Fruit fly (Drosophila melanogaster) whole organism, embryonic: ENCODE data around the gene Taf10.

ENCODE experiments used
- Adf1 ChIP-seq: fragments of 200-800 bp; sonication (Bioruptor generic); IDR thresholded peaks from 2 replicates; pipeline ENCODE4 v1.3.6; 2022; ENCODE audit warnings: missing biosample characterization, missing genetic modification characterization
- BEAF-32 ChIP-seq: fragments of 200-800 bp; sonication (Bioruptor generic); optimal IDR thresholded peaks from 3 replicates; lab custom pipeline; 2017; ENCODE audit warnings: missing biosample characterization, missing genetic modification characterization, mild to moderate bottlenecking, moderate library complexity, missing genetic modification reagents
- CG10366 ChIP-seq: fragments of 200-800 bp; sonication (Bioruptor generic); IDR thresholded peaks from 2 replicates; pipeline ENCODE4 v1.3.6; 2022; ENCODE audit warnings: missing biosample characterization, missing genetic modification characterization
- CG11247 ChIP-seq: fragments of 200-800 bp; sonication (Bioruptor generic); IDR thresholded peaks from 2 replicates; pipeline ENCODE4 v1.3.6; 2022; ENCODE audit warnings: missing biosample characterization, missing genetic modification characterization
- CG11695 ChIP-seq: fragments of 200-800 bp; sonication (Bioruptor generic); IDR thresholded peaks from 3 replicates; pipeline ENCODE4 v1.3.6; 2022; ENCODE audit warnings: missing biosample characterization, missing genetic modification characterization
- CG12219 ChIP-seq: fragments of 200-800 bp; sonication (Bioruptor generic); optimal IDR thresholded peaks from 3 replicates; lab custom pipeline; 2018; ENCODE audit warnings: missing biosample characterization, mild to moderate bottlenecking, missing genetic modification characterization
- CG13296 ChIP-seq: fragments of 200-800 bp; sonication (Bioruptor generic); optimal IDR thresholded peaks from 3 replicates; lab custom pipeline; 2018; ENCODE audit warnings: missing biosample characterization, mild to moderate bottlenecking, missing genetic modification characterization
- CG13424 ChIP-seq: fragments of 200-800 bp; sonication (Bioruptor generic); optimal IDR thresholded peaks from 2 replicates; lab custom pipeline; 2019; ENCODE audit warnings: missing biosample characterization, mild to moderate bottlenecking, missing genetic modification characterization, moderate library complexity
- CG17612 ChIP-seq: fragments of 200-800 bp; sonication (Bioruptor generic); IDR thresholded peaks from 2 replicates; pipeline ENCODE4 v1.3.6; 2022; ENCODE audit warnings: missing biosample characterization, missing genetic modification characterization
- CG1792 ChIP-seq: fragments of 200-800 bp; sonication (Bioruptor generic); optimal IDR thresholded peaks from 2 replicates; lab custom pipeline; 2016; ENCODE audit warnings: missing biosample characterization, missing genetic modification characterization
- CG2120 ChIP-seq: fragments of 200-800 bp; sonication (Bioruptor generic); optimal IDR thresholded peaks from 3 replicates; lab custom pipeline; 2016; ENCODE audit warnings: missing biosample characterization, missing genetic modification characterization
- CG3407 ChIP-seq: fragments of 200-800 bp; sonication (Bioruptor generic); optimal IDR thresholded peaks from 2 replicates; lab custom pipeline; 2018; ENCODE audit warnings: missing biosample characterization, mild to moderate bottlenecking, missing genetic modification characterization
- CG4282 ChIP-seq: fragments of 200-800 bp; sonication (Bioruptor generic); optimal IDR thresholded peaks from 2 replicates; lab custom pipeline; 2016; ENCODE audit warnings: missing biosample characterization, missing genetic modification characterization
- CG4328 ChIP-seq: fragments of 200-800 bp; sonication (Bioruptor generic); optimal IDR thresholded peaks from 3 replicates; lab custom pipeline; 2017; ENCODE audit warnings: missing biosample characterization, missing genetic modification reagents, missing genetic modification characterization
- CG4424 ChIP-seq: fragments of 200-800 bp; sonication (Bioruptor generic); optimal IDR thresholded peaks from 3 replicates; lab custom pipeline; 2016; ENCODE audit warnings: missing biosample characterization, missing genetic modification characterization
- CG4730 ChIP-seq: fragments of 200-800 bp; sonication (Bioruptor generic); IDR thresholded peaks from 2 replicates; pipeline ENCODE4 v1.3.6; 2022; ENCODE audit warnings: missing biosample characterization, missing genetic modification characterization
- CG7357 ChIP-seq: fragments of 200-800 bp; sonication (Bioruptor generic); IDR thresholded peaks from 3 replicates; pipeline ENCODE4 v1.3.6; 2022; ENCODE audit warnings: missing biosample characterization, missing genetic modification characterization
- CG8290 ChIP-seq, 3 experiments: fragments of 200-800 bp; sonication (Bioruptor generic); optimal IDR thresholded peaks; 2 replicates each; lab custom pipeline; 2016 to 2019; ENCODE audit warnings: missing biosample characterization in 3 of 3, missing genetic modification characterization in 3 of 3, mild to moderate bottlenecking in 2 of 3, moderate library complexity in 1 of 3
- CG9797 ChIP-seq: fragments of 200-800 bp; sonication (Bioruptor generic); optimal IDR thresholded peaks from 3 replicates; lab custom pipeline; 2018; ENCODE audit warnings: missing biosample characterization, mild to moderate bottlenecking, missing genetic modification characterization
- CkIIα-i1 ChIP-seq: fragments of 200-800 bp; sonication (Bioruptor generic); IDR thresholded peaks from 2 replicates; pipeline ENCODE4 v1.3.6; 2022; ENCODE audit warnings: missing biosample characterization, missing genetic modification characterization
- D19A ChIP-seq: fragments of 200-800 bp; optimal IDR thresholded peaks from 3 replicates; lab custom pipeline; 2019; ENCODE audit warnings: missing biosample characterization, mild to moderate bottlenecking, missing genetic modification characterization, moderate library complexity
- Dref ChIP-seq: fragments of 200-800 bp; sonication (Bioruptor generic); IDR thresholded peaks from 2 replicates; pipeline ENCODE4 v1.3.6; 2022; ENCODE audit warnings: missing biosample characterization, missing genetic modification characterization
- HHEX ChIP-seq: fragments of 200-800 bp; sonication (Bioruptor generic); optimal IDR thresholded peaks from 3 replicates; lab custom pipeline; 2017; ENCODE audit warnings: missing biosample characterization, mild to moderate bottlenecking, missing genetic modification characterization, missing genetic modification reagents
- Hr3 ChIP-seq: fragments of 200-800 bp; sonication (Bioruptor generic); optimal IDR thresholded peaks from 3 replicates; lab custom pipeline; 2016; ENCODE audit warnings: missing biosample characterization, missing genetic modification characterization
- Lhr ChIP-seq: fragments of 200-800 bp; sonication (Bioruptor generic); optimal IDR thresholded peaks from 3 replicates; lab custom pipeline; 2017; ENCODE audit warnings: mild to moderate bottlenecking, missing biosample characterization, missing genetic modification reagents, missing genetic modification characterization
- Lpt ChIP-seq: fragments of >200 bp; optimal IDR thresholded peaks from 2 replicates; lab custom pipeline; 2018; ENCODE audit warnings: missing biosample characterization, missing genetic modification characterization
- Meics ChIP-seq: fragments of 200-800 bp; sonication (Bioruptor generic); optimal IDR thresholded peaks from 2 replicates; lab custom pipeline; 2017; ENCODE audit warnings: missing biosample characterization, mild to moderate bottlenecking, missing genetic modification characterization
- Nf-YC ChIP-seq: fragments of 200-800 bp; optimal IDR thresholded peaks from 3 replicates; lab custom pipeline; 2019; ENCODE audit warnings: missing biosample characterization, mild to moderate bottlenecking, missing genetic modification characterization, moderate library complexity
- Oaz ChIP-seq: fragments of 200-800 bp; sonication (Bioruptor generic); IDR thresholded peaks from 2 replicates; pipeline ENCODE4 v1.3.6; 2022; ENCODE audit warnings: missing biosample characterization, missing genetic modification characterization
- Poxn ChIP-seq: fragments of 200-800 bp; sonication (Bioruptor generic); IDR thresholded peaks from 2 replicates; pipeline ENCODE4 v1.3.6; 2022; ENCODE audit warnings: missing biosample characterization, missing genetic modification characterization
- abd-A ChIP-seq: fragments of 200-800 bp; sonication (Bioruptor generic); optimal IDR thresholded peaks from 3 replicates; lab custom pipeline; 2019; ENCODE audit warnings: missing biosample characterization, mild to moderate bottlenecking, missing genetic modification characterization, moderate library complexity
- ap ChIP-seq: fragments of 200-800 bp; sonication (Bioruptor generic); IDR thresholded peaks from 2 replicates; pipeline ENCODE4 v1.3.6; 2022; ENCODE audit warnings: missing biosample characterization, missing genetic modification characterization
- bbx ChIP-seq: fragments of 200-800 bp; sonication (Bioruptor generic); IDR thresholded peaks from 2 replicates; pipeline ENCODE4 v1.3.6; 2022; ENCODE audit warnings: missing biosample characterization, missing genetic modification characterization; ENCODE audit not compliant: partially characterized antibody
- dan ChIP-seq: fragments of 200-800 bp; sonication (Bioruptor generic); IDR thresholded peaks from 2 replicates; pipeline ENCODE4 v1.3.6; 2022; ENCODE audit warnings: missing biosample characterization, missing genetic modification characterization
- ham ChIP-seq: fragments of 200-800 bp; sonication (Bioruptor generic); IDR thresholded peaks from 2 replicates; pipeline ENCODE4 v1.3.6; 2022; ENCODE audit warnings: missing biosample characterization, missing genetic modification characterization
- hb ChIP-seq: fragments of 200-800 bp; sonication (Bioruptor generic); IDR thresholded peaks from 3 replicates; pipeline ENCODE4 v1.3.6; 2022; ENCODE audit warnings: missing biosample characterization, missing genetic modification characterization; ENCODE audit not compliant: partially characterized antibody
- jigr1 ChIP-seq: fragments of 200-800 bp; sonication (Bioruptor generic); IDR thresholded peaks from 3 replicates; pipeline ENCODE4 v1.3.6; 2022; ENCODE audit warnings: missing biosample characterization, missing genetic modification characterization
- klu ChIP-seq: fragments of 200-800 bp; sonication (Bioruptor generic); IDR thresholded peaks from 2 replicates; pipeline ENCODE4 v1.3.6; 2022; ENCODE audit warnings: missing biosample characterization, missing genetic modification characterization
- lab ChIP-seq: fragments of 200-800 bp; sonication (Bioruptor generic); optimal IDR thresholded peaks from 3 replicates; lab custom pipeline; 2017; ENCODE audit warnings: missing biosample characterization, missing genetic modification characterization, mild to moderate bottlenecking, moderate library complexity, missing genetic modification reagents
- lmd ChIP-seq: fragments of 200-800 bp; sonication (Bioruptor generic); IDR thresholded peaks from 2 replicates; pipeline ENCODE4 v1.3.6; 2022; ENCODE audit warnings: missing biosample characterization, missing genetic modification characterization
- lov ChIP-seq, 2 experiments: fragments of 200-800 bp in 1 of 2; fragments of >200 bp in 1 of 2; sonication (Bioruptor generic) in 1 of 2; IDR thresholded peaks in 1 of 2; optimal IDR thresholded peaks in 1 of 2; 2 replicates in 1 of 2; 3 replicates in 1 of 2; pipeline versions ENCODE4 v1.3.6 to Lab custom; 2017 to 2022; ENCODE audit warnings: missing biosample characterization in 1 of 2, missing genetic modification characterization in 1 of 2
- mirr ChIP-seq: fragments of 200-800 bp; sonication (Bioruptor generic); optimal IDR thresholded peaks from 3 replicates; lab custom pipeline; 2018; ENCODE audit warnings: missing biosample characterization, mild to moderate bottlenecking, missing genetic modification characterization
- pfk ChIP-seq: fragments of 200-800 bp; sonication (Bioruptor generic); optimal IDR thresholded peaks from 2 replicates; lab custom pipeline; 2018; ENCODE audit warnings: missing biosample characterization, mild to moderate bottlenecking, missing genetic modification characterization, moderate library complexity
- ro ChIP-seq: fragments of 200-800 bp; sonication (Bioruptor generic); IDR thresholded peaks from 2 replicates; pipeline ENCODE4 v1.3.6; 2022; ENCODE audit warnings: missing biosample characterization, missing genetic modification characterization
- sens ChIP-seq: fragments of 200-800 bp; sonication (Bioruptor generic); peaks from one replicate; lab custom pipeline; 2016; ENCODE audit warnings: missing biosample characterization, missing genetic modification characterization
- sima ChIP-seq: fragments of 200-800 bp; sonication (Bioruptor generic); optimal IDR thresholded peaks from 2 replicates; lab custom pipeline; 2016; ENCODE audit warnings: missing biosample characterization, missing genetic modification characterization
- sisA ChIP-seq: fragments of 200-800 bp; sonication (Bioruptor generic); IDR thresholded peaks from 2 replicates; pipeline ENCODE4 v1.3.6; 2022; ENCODE audit warnings: missing biosample characterization, missing genetic modification characterization
- slbo ChIP-seq: fragments of 200-800 bp; sonication (Bioruptor generic); IDR thresholded peaks from 2 replicates; pipeline ENCODE4 v1.3.6; 2022; ENCODE audit warnings: missing biosample characterization, missing genetic modification characterization
- slp2 ChIP-seq: fragments of 200-800 bp; sonication (Bioruptor generic); optimal IDR thresholded peaks from 2 replicates; lab custom pipeline; 2016; ENCODE audit warnings: missing biosample characterization, missing genetic modification characterization
- toy ChIP-seq: fragments of 200-800 bp; sonication (Bioruptor generic); IDR thresholded peaks from 2 replicates; pipeline ENCODE4 v1.3.6; 2022; ENCODE audit warnings: missing biosample characterization, missing genetic modification characterization
- trem ChIP-seq: fragments of 200-800 bp; optimal IDR thresholded peaks from 3 replicates; lab custom pipeline; 2019; ENCODE audit warnings: missing biosample characterization, mild to moderate bottlenecking, missing genetic modification characterization, moderate library complexity
- zf30C ChIP-seq: fragments of 200-800 bp; sonication (Bioruptor generic); optimal IDR thresholded peaks from 3 replicates; lab custom pipeline; 2018; ENCODE audit warnings: missing biosample characterization, mild to moderate bottlenecking, missing genetic modification characterization

Taf10 gene

dm6 chr2L:2734946-2735345 is 32.7 kb upstream of the Taf10 start (continued):
- no peak for TF ChIP-seq CG8290 (GFP tag; optimal IDR thresholded peaks at IDR 0.05; lab: Kevin White, UChicago)
- TF ChIP-seq CG8290 (tag; optimal IDR thresholded peaks at IDR 0.05; lab: Kevin White, UChicago) = no peak
- TF ChIP-seq CG13424 = no peak
- TF ChIP-seq dan (GFP tag; lab: Robert Waterston, UW) = no peak
- no peak for TF ChIP-seq zf30C (GFP tag; lab: Kevin White, UChicago)
- no peak for TF ChIP-seq sima (GFP tag; lab: Kevin White, UChicago)
- TF ChIP-seq lmd (GFP tag; lab: Robert Waterston, UW) = no peak
- no peak for TF ChIP-seq Dref
- TF ChIP-seq toy (GFP tag; lab: Robert Waterston, UW) = no peak
- no peak for TF ChIP-seq CG11695 (GFP tag; lab: Robert Waterston, UW)
- TF ChIP-seq trem (tag; lab: Kevin White, UChicago) = no peak
- no peak for TF ChIP-seq CG13296 (GFP tag; lab: Kevin White, UChicago)
- no peak for TF ChIP-seq lov (optimal IDR thresholded peaks at IDR 0.05; lab: Kevin White, UChicago)
- no peak for TF ChIP-seq lov (GFP tag; IDR thresholded peaks at IDR 0.05; lab: Robert Waterston, UW)
- no peak for TF ChIP-seq slp2 (GFP tag; lab: Kevin White, UChicago)
- no peak for TF ChIP-seq pfk (GFP tag; lab: Kevin White, UChicago)
- no peak for TF ChIP-seq CG9797 (GFP tag; lab: Kevin White, UChicago)
- no peak for TF ChIP-seq CG10366 (GFP tag; lab: Robert Waterston, UW)
- TF ChIP-seq CkIIα-i1 (GFP tag; lab: Robert Waterston, UW) = no peak
- TF ChIP-seq Adf1 (GFP tag; lab: Robert Waterston, UW) = no peak
- TF ChIP-seq lab (GFP tag; lab: Kevin White, UChicago) = no peak
- TF ChIP-seq Lpt (GFP tag; lab: Kevin White, UChicago) = no peak
- TF ChIP-seq CG17612 (GFP tag; lab: Robert Waterston, UW) = no peak
- no peak for TF ChIP-seq HHEX (GFP tag; lab: Kevin White, UChicago)
- peak; percentile 63 for TF ChIP-seq CG2120
- no peak for TF ChIP-seq Poxn
- TF ChIP-seq CG4730 (GFP tag; lab: Robert Waterston, UW) = no peak
- 0 out of 3 replicates have a peak, but pooled peaks have one; percentile 27 for TF ChIP-seq CG7357 (GFP tag; lab: Robert Waterston, UW)
- TF ChIP-seq D19A (tag; lab: Kevin White, UChicago) = no peak
- TF ChIP-seq slbo = peak; percentile 32; the same call in 1 of the 2 replicates
- TF ChIP-seq mirr (GFP tag; lab: Kevin White, UChicago) = no peak
- TF ChIP-seq BEAF-32 (GFP tag; lab: Kevin White, UChicago) = no peak
- no peak for TF ChIP-seq Nf-YC (tag; lab: Kevin White, UChicago)
- TF ChIP-seq ham = no peak
- no peak for TF ChIP-seq abd-A (tag; lab: Kevin White, UChicago)
- TF ChIP-seq CG11247 = no peak
- no peak for TF ChIP-seq CG4282 (GFP tag; lab: Kevin White, UChicago)
- TF ChIP-seq ap (GFP tag; lab: Robert Waterston, UW) = no peak
- no peak for TF ChIP-seq CG3407 (GFP tag; lab: Kevin White, UChicago)
- TF ChIP-seq Meics = peak; percentile 12
- TF ChIP-seq bbx (GFP tag; lab: Robert Waterston, UW) = no peak
- no peak for TF ChIP-seq CG4424 (GFP tag; lab: Kevin White, UChicago)
- no peak for TF ChIP-seq CG4328 (GFP tag; lab: Kevin White, UChicago)
- TF ChIP-seq Lhr (GFP tag; lab: Kevin White, UChicago) = no peak
- no peak for TF ChIP-seq ro (GFP tag; lab: Robert Waterston, UW)
- 0 out of 2 replicates have a peak, but pooled peaks have one; percentile 29 for TF ChIP-seq klu
- no peak for TF ChIP-seq CG12219 (GFP tag; lab: Kevin White, UChicago)
- no peak for TF ChIP-seq jigr1
- TF ChIP-seq sens (GFP tag; lab: Kevin White, UChicago) = no peak
- no peak for TF ChIP-seq Oaz (GFP tag; lab: Robert Waterston, UW)
- no peak for TF ChIP-seq hb (GFP tag; lab: Robert Waterston, UW)
- no peak for TF ChIP-seq Hr3 (GFP tag; lab: Kevin White, UChicago)
- 0 out of 2 replicates have a peak, but pooled peaks have one; percentile 7 for TF ChIP-seq sisA (GFP tag; lab: Robert Waterston, UW)
- TF ChIP-seq CG1792 (GFP tag; lab: Kevin White, UChicago) = no peak
